Fruit fly (Drosophila melanogaster) whole organism, embryonic: ENCODE measurements around the gene CG14868.

Experiments
- CG16813 ChIP-seq: fragments of 200-800 bp; sonication (Bioruptor generic); IDR thresholded peaks from 3 replicates; pipeline ENCODE4 v1.3.6; 2022; ENCODE audit warnings: missing biosample characterization, missing genetic modification characterization; ENCODE audit not compliant: partially characterized antibody
- CG31224 ChIP-seq: fragments of 200-800 bp; sonication (Bioruptor generic); IDR thresholded peaks from 2 replicates; pipeline ENCODE4 v1.3.6; 2022; ENCODE audit warnings: missing biosample characterization, missing genetic modification characterization
- CG34376 ChIP-seq: fragments of 200-800 bp; sonication (Bioruptor generic); optimal IDR thresholded peaks from 2 replicates; lab custom pipeline; 2018; ENCODE audit warnings: missing biosample characterization, mild to moderate bottlenecking, missing genetic modification characterization
- CG4730 ChIP-seq: fragments of 200-800 bp; sonication (Bioruptor generic); IDR thresholded peaks from 2 replicates; pipeline ENCODE4 v1.3.6; 2022; ENCODE audit warnings: missing biosample characterization, missing genetic modification characterization
- CG4854 ChIP-seq: fragments of 200-800 bp; sonication (Bioruptor generic); optimal IDR thresholded peaks from 2 replicates; lab custom pipeline; 2016; ENCODE audit warnings: missing biosample characterization, missing genetic modification characterization, inconsistent platforms
- Dp ChIP-seq: fragments of 200-800 bp; sonication (Bioruptor generic); optimal IDR thresholded peaks from 2 replicates; lab custom pipeline; 2018; ENCODE audit warnings: missing biosample characterization, mild to moderate bottlenecking, missing genetic modification characterization, moderate library complexity
- ewg ChIP-seq: fragments of 200-800 bp; sonication (Bioruptor generic); optimal IDR thresholded peaks from 3 replicates; lab custom pipeline; 2017; ENCODE audit warnings: mild to moderate bottlenecking, missing biosample characterization, missing genetic modification reagents, missing genetic modification characterization
- fu2 ChIP-seq: fragments of 200-800 bp; sonication (Bioruptor generic); optimal IDR thresholded peaks from 2 replicates; lab custom pipeline; 2016; ENCODE audit warnings: missing biosample characterization, missing genetic modification characterization
- h ChIP-seq: fragments of >200 bp; optimal IDR thresholded peaks from 2 replicates; lab custom pipeline; 2017
- kay ChIP-seq: fragments of 200-800 bp; sonication (Bioruptor generic); optimal IDR thresholded peaks from 2 replicates; lab custom pipeline; 2016; ENCODE audit warnings: missing biosample characterization, missing genetic modification characterization
- sima ChIP-seq: fragments of 200-800 bp; sonication (Bioruptor generic); optimal IDR thresholded peaks from 2 replicates; lab custom pipeline; 2016; ENCODE audit warnings: missing biosample characterization, missing genetic modification characterization
- ttk ChIP-seq: fragments of 200-800 bp; sonication (Bioruptor generic); IDR thresholded peaks from 2 replicates; pipeline ENCODE4 v2.1.2; 2022; ENCODE audit warnings: missing biosample characterization, missing genetic modification characterization
- usp ChIP-seq: fragments of >200 bp; optimal IDR thresholded peaks from 2 replicates; lab custom pipeline; 2017; ENCODE audit warnings: missing biosample characterization, missing genetic modification characterization
- vfl ChIP-seq: fragments of 200-800 bp; sonication (Bioruptor generic); optimal IDR thresholded peaks from 2 replicates; lab custom pipeline; 2016; ENCODE audit warnings: missing biosample characterization, missing genetic modification characterization

- TF ChIP-seq kay (GFP tag; lab: Kevin White, UChicago) (no peak), CG16813 (GFP tag; lab: Robert Waterston, UW) (0 out of 3 replicates have a peak, but pooled peaks have one; percentile 21), CG31224 (peak; percentile 16; the same call in 1 of the 2 replicates), h (lab: Kevin White, UChicago) (no peak), fu2 (GFP tag; lab: Kevin White, UChicago) (no peak), vfl (GFP tag; lab: Kevin White, UChicago) (no peak), CG34376 (no peak), usp (GFP tag; lab: Kevin White, UChicago) (no peak), Dp (GFP tag; lab: Kevin White, UChicago) (no peak), sima (no peak), ewg (GFP tag; lab: Kevin White, UChicago) (no peak), CG4730 (GFP tag; lab: Robert Waterston, UW) (0 out of 2 replicates have a peak, but pooled peaks have one; percentile 5), ttk (no peak), CG4854 (no peak)
Measured at dm6 chr3R:15342432-15342925, 27.3 kb downstream of the CG14868 start.
